Worm (Caenorhabditis elegans): ENCODE results near the gene C49A9.10.

- TF ChIP-seq sox-2 (GFP tag; IDR thresholded peaks at IDR 0.05): no peak
- TF ChIP-seq dve-1 (tag; optimal IDR thresholded peaks at IDR 0.05): no peak
- no peak for TF ChIP-seq fkh-10 (GFP tag; optimal IDR thresholded peaks at IDR 0.05)
- TF ChIP-seq pha-4 (tag; optimal IDR thresholded peaks at IDR 0.05): no peak
- TF ChIP-seq nfya-1 (tag; optimal IDR thresholded peaks at IDR 0.05): no peak
- TF ChIP-seq ama-1 (optimal IDR thresholded peaks at IDR 0.05): no peak
- TF ChIP-seq pha-2 (tag; optimal IDR thresholded peaks at IDR 0.05): no peak
- no peak for TF ChIP-seq sox-4 (tag; optimal IDR thresholded peaks at IDR 0.05)
- TF ChIP-seq unc-55 (GFP tag; optimal IDR thresholded peaks at IDR 0.05): no peak
- TF ChIP-seq tbx-7 (tag; optimal IDR thresholded peaks at IDR 0.05): no peak
These were observed 15.7 kb upstream of the C49A9.10 start, which contains the start of gene C49A9.3 for ce11 chrIV:6221878-6222277.
